Worm (Caenorhabditis elegans): Measurements from ENCODE around the gene msp-79.
A peak's percentile ranks its signal among the peaks of the same experiment; 100 is the strongest.

The msp-79 gene

DNA sequence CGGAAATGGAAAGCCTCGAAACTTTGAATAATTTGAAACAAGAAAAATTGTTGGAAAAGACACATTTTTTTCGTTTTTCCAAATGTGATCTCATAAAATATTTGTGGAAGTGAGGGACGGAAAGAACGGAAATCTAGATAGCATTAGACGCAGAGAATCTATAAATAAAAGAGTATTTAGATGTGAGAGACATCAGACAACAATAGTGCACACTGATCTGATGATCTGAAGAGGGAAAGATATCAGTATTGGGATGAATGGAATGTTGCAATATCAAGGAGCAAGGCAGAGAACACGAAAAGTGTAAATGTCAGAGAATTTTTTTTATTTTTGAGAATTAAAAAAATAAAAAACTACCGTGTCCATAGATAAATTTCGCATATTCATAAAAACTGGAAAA lies 32.1 kb downstream of the msp-79 start:
- TF ChIP-seq hlh-11 (tag; optimal IDR thresholded peaks at IDR 0.05): peak; percentile 1
- TF ChIP-seq daf-8 (GFP tag; IDR thresholded peaks at IDR 0.05): no peak

DNA sequence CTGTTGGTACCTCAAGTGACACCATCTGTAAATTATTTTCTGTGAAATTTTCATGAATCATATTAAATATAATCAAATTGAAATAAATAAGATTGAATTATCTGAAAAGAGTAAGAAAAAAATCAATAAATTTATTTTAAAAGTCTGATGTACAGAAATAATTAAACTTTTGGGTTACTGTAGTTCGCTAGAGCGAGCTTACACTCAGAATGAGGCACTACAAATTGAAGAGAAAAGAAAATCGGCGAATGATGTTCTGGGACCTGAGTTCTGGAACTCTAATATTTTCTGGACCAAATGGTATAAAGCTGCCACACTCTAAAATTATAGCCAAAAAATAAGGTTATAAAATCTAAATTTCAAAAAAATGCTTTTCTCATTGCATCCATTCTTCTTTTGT lies 33.0 kb downstream of the msp-79 start:
- TF ChIP-seq nhr-111 (GFP tag; optimal IDR thresholded peaks at IDR 0.05) (no peak), lin-38 (GFP tag; IDR thresholded peaks at IDR 0.05) (peak; percentile 59)

DNA sequence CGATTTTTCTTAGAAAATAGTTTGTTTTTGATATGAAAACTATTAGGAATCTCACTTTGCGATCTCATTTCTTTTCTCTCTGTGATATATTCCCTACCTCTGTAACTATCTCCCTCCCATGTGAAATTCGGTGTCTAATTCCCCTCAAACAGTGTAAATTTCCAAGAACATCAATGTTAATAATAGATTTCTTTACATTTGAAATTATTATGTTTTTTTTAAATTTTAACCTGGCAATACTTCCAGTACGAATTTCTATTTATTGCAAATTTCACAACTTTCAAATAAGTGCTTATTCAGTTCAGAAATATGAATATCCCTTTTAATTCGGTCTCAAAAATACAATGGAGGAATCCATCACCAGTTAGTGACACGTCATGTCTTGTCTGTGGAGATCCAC lies 38.6 kb downstream of the msp-79 start, which contains the start of gene nhr-100:
Gene nhr-100 (plus strand): TSS at position 301 of the 400 bp plus-strand sequence.
- no peak for TF ChIP-seq aha-1 (tag)
- no peak for TF ChIP-seq nhr-10 (tag; optimal IDR thresholded peaks at IDR 0.05)
- TF ChIP-seq ceh-82 (tag; optimal IDR thresholded peaks at IDR 0.05): no peak
- no peak for TF ChIP-seq ceh-20 (GFP tag; IDR thresholded peaks at IDR 0.05)

DNA sequence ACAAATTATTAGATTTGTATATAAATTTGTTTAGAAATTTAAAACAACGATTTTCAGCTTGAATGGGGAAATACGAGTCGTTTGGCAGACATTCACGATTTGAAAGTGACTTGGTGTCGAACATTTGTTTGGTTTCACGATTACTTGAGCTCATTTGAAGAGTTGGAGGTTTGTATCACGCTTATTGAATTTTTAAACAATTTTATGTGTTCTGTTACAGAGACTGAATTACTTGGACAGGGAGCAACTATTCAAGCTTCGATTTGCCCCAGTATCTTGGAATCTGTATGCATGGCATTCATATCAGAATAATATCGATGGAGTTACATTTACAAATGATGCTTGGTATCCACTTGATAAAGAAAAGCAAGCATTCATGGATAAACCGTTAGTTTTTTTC lies 39.7 kb downstream of the msp-79 start:
- TF ChIP-seq tag-97 (GFP tag; IDR thresholded peaks at IDR 0.05) (no peak), R02D3.7 (tag; optimal IDR thresholded peaks at IDR 0.05) (no peak), unc-62 (GFP tag; optimal IDR thresholded peaks at IDR 0.05 in 1 of 2) (peak in 1 of 2 experiments; percentile 91), unc-62 (tag; optimal IDR thresholded peaks at IDR 0.05) (no peak), hlh-11 (tag; optimal IDR thresholded peaks at IDR 0.05) (no peak)

DNA sequence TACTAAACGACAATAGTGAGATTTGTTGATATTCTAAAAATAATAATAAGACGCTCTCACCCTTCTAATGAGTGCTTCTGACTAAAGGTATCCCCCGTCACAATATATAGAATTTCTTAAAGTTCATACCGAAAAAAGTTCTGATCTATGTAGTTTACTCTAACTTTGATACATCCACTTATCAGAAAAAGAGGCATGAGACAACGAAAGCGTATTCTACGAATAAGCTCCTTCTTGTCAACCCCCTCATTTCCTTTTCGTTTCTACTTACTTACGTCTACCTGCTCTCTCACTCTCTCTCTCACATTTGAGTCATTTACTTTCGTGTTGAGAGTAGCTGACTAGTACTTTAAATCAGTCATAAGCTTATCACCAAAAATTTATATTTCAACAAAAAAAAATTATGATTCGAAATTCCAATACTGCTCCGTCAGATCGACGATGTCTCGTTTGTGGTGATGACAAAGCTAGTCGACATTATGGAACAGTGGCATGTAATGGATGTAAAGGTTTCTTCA lies 41.4 kb downstream of the msp-79 start:
- peak; percentile 38 for TF ChIP-seq nhr-11 (tag; optimal IDR thresholded peaks at IDR 0.05)
- peak in 1 of 2 experiments; percentile 63 for TF ChIP-seq unc-62 (GFP tag; optimal IDR thresholded peaks at IDR 0.05 in 1 of 2)
- no peak for TF ChIP-seq unc-62 (tag; optimal IDR thresholded peaks at IDR 0.05)
- no peak for TF ChIP-seq set-16 (GFP tag; IDR thresholded peaks at IDR 0.05)
- peak; percentile 80 for TF ChIP-seq aha-1 (tag)

DNA sequence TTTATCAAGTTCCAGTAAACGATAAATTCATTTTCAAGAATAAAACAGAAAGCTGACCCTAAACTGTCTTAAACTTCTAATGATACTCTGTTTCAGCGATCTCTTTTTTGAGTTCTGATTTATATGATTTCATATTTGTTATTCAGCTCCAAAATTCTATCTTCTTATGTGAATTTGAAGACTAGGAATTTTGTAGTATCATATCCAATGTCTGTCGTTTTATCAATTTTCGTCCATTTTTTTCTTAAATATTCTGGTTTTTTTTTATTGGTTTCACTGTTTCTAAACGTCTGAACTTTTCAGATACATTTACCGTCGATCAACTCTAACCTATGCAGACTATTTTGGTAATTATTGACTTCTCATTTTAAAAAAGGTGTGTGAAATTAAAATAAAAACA lies 42.0 kb downstream of the msp-79 start, which contains the start of the genes nhr-138 and C28D4.18:
Gene nhr-138 (plus strand): TSS at position 304 of the 400 bp plus-strand sequence.
Gene C28D4.18 (plus strand): TSS at position 333 of the 400 bp plus-strand sequence.
- TF ChIP-seq aha-1 (tag): peak; percentile 95
- no peak for TF ChIP-seq nhr-10 (tag; optimal IDR thresholded peaks at IDR 0.05)

DNA sequence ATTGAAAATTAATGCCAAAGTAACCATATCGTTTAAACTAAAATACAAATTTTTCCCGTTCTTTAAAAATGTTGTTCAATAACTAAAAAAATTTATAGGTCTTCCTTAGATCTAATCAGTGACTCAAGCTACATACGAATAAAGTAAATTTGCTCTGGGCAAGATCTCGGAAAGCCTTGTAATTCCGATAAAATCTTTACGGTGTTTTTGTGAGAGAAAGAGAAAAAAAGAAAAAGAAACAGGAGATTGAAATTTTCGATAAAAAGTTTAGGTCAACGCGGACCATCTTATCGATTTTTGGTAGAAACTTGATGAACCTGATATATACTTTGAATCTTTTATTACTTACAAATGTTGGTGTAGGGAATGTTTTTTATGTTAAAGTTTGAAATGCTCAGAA lies 43.8 kb downstream of the msp-79 start:
- TF ChIP-seq mxl-2 (GFP tag; conservative IDR thresholded peaks at IDR 0.05) (no peak), mdt-29 (GFP tag; IDR thresholded peaks at IDR 0.05) (no peak)

DNA sequence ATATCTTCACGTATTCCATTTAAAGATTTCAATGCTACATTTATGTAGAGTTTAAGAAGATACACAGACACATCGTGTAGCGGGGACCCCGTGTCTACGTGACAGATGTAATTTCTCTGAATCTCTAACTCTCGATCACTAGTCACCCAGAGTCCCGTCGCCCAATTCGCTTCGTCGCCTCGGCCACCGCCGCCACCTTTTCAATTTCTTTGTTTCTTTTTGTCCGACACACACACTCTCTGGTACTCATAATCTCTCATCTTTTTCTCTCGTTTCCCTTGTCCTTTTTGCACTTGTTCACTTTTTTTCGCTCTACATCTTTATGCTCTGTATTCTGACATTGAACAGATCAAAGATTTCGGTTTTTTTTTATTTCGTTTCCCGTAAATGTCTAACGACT lies 48.6 kb downstream of the msp-79 start:
- TF ChIP-seq nhr-28 (tag; optimal IDR thresholded peaks at IDR 0.05) (peak; percentile 94), nhr-6 (tag; optimal IDR thresholded peaks at IDR 0.05) (peak; percentile 26), hif-1 (tag; optimal IDR thresholded peaks at IDR 0.05) (peak; percentile 84 to 99), hlh-30 (tag; optimal IDR thresholded peaks at IDR 0.05; ENCODE audit: insufficient read depth) (peak; percentile 62), duxl-1 (tag; optimal IDR thresholded peaks at IDR 0.05; ENCODE audit: poor library complexity) (peak; percentile 14), cey-2 (tag; optimal IDR thresholded peaks at IDR 0.05; ENCODE audit: borderline replicate concordance, insufficient read depth) (peak; percentile 64), dpl-1 (GFP tag; optimal IDR thresholded peaks at IDR 0.05) (peak; percentile 38), rbr-2 (tag; optimal IDR thresholded peaks at IDR 0.05) (peak; percentile 65), egl-43 (GFP tag; IDR thresholded peaks at IDR 0.05) (no peak), ztf-11 (tag; optimal IDR thresholded peaks at IDR 0.05) (no peak), aha-1 (tag) (peak; percentile 100), pqm-1 (tag; optimal IDR thresholded peaks at IDR 0.05) (peak; percentile 27), daf-16 (GFP tag; optimal IDR thresholded peaks at IDR 0.05) (no peak), daf-16 (tag; optimal IDR thresholded peaks at IDR 0.05) (peak; percentile 56), ceh-32 (tag; optimal IDR thresholded peaks at IDR 0.05; ENCODE audit: poor library complexity) (no peak), nhr-111 (GFP tag; optimal IDR thresholded peaks at IDR 0.05) (no peak), saeg-2 (GFP tag; IDR thresholded peaks at IDR 0.05) (0 out of 2 replicates have a peak, but pooled peaks have one; percentile 31), pha-4 (GFP tag; IDR thresholded peaks at IDR 0.05) (0 out of 2 replicates have a peak, but pooled peaks have one; percentile 44), pha-4 (tag; optimal IDR thresholded peaks at IDR 0.05) (no peak), lsy-2 (tag; optimal IDR thresholded peaks at IDR 0.05) (peak; percentile 70 to 79), nhr-77 (tag; optimal IDR thresholded peaks at IDR 0.05) (peak; percentile 31), lin-29 (GFP tag; IDR thresholded peaks at IDR 0.05) (0 out of 2 replicates have a peak, but pooled peaks have one; percentile 14), madf-9 (GFP tag; conservative IDR thresholded peaks at IDR 0.05) (peak; percentile 37)

All from whole organism, L4 larva.